Fruit fly (Drosophila melanogaster): Measurements from ENCODE around the gene AdamTS-A.

Gene AdamTS-A

dm6 chr3R:15425638-15426487 lies 50.1 kb downstream of the AdamTS-A start (continued):
- TF ChIP-seq CG7556 (GFP tag; optimal IDR thresholded peaks at IDR 0.05) (no peak), Sry-δ (GFP tag; optimal IDR thresholded peaks at IDR 0.05) (no peak), da (GFP tag; optimal IDR thresholded peaks at IDR 0.05) (no peak), CG31441 (GFP tag; IDR thresholded peaks at IDR 0.05) (peak; percentile 45; the same call in 1 of the 2 replicates), Dp (GFP tag; optimal IDR thresholded peaks at IDR 0.05) (no peak)

DNA sequence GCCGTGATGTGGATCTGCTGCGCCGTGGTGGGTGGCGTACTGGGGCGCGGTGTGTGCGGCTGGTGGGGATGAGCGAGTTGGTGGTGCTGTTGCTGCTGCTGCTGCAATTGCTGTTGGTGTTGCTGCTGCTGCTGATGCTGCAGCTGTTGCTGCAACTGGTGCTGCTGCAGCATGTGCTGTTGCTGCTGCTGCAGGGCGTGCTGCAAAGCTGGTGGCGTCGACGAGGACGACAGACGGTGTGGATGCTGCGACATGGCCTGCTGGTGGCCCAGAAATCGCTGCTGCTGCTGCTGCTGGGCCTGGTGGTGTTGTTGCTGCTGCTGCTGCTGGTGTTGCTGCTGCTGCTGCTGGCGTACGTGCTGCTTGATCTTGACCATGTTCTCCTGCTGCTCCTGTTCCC lies 51.8 kb downstream of the AdamTS-A start:
- TF ChIP-seq Dfd (GFP tag; optimal IDR thresholded peaks at IDR 0.05) (peak in 1 of 2 experiments; percentile 28), Gsc (GFP tag; IDR thresholded peaks at IDR 0.05) (no peak), CG2120 (GFP tag; optimal IDR thresholded peaks at IDR 0.05) (no peak), Hr39 (optimal IDR thresholded peaks at IDR 0.05) (peak; percentile 11), CHES-1-like (GFP tag; optimal IDR thresholded peaks at IDR 0.05) (no peak), CG10321 (GFP tag; IDR thresholded peaks at IDR 0.05) (no peak), Hr78 (GFP tag; optimal IDR thresholded peaks at IDR 0.05) (no peak), Ets65A (GFP tag) (peak; percentile 49), CG2199 (GFP tag; IDR thresholded peaks at IDR 0.05) (no peak), Hmx (GFP tag; optimal IDR thresholded peaks at IDR 0.05) (no peak), dm (GFP tag; optimal IDR thresholded peaks at IDR 0.05) (no peak), CG12071 (GFP tag; optimal IDR thresholded peaks at IDR 0.05) (no peak)

- TF ChIP-seq ac (GFP tag; optimal IDR thresholded peaks at IDR 0.05) (no peak), CG10979 (tag; optimal IDR thresholded peaks at IDR 0.05) (no peak), Nf-YC (tag; optimal IDR thresholded peaks at IDR 0.05) (peak; percentile 39), ash1 (GFP tag; optimal IDR thresholded peaks at IDR 0.05) (no peak), CG8290 (GFP tag; optimal IDR thresholded peaks at IDR 0.05) (no peak), CG8290 (tag; optimal IDR thresholded peaks at IDR 0.05) (peak in 1 of 2 experiments; percentile 30), Sry-β (GFP tag; optimal IDR thresholded peaks at IDR 0.05) (no peak), CG15479 (GFP tag; optimal IDR thresholded peaks at IDR 0.05) (peak; percentile 71), Nf-YA (GFP tag; IDR thresholded peaks at IDR 0.05) (0 out of 2 replicates have a peak, but pooled peaks have one; percentile 10), Doc3 (GFP tag; IDR thresholded peaks at IDR 0.05; ENCODE audit: partially characterized antibody) (no peak), ro (GFP tag; IDR thresholded peaks at IDR 0.05) (no peak), CG2889 (GFP tag; IDR thresholded peaks at IDR 0.05) (no peak), lola (GFP tag; optimal IDR thresholded peaks at IDR 0.05) (no peak), dysf (GFP tag; IDR thresholded peaks at IDR 0.05) (no peak), cas (GFP tag; IDR thresholded peaks at IDR 0.05) (no peak), CG17612 (GFP tag; IDR thresholded peaks at IDR 0.05) (no peak), CG1647 (GFP tag; optimal IDR thresholded peaks at IDR 0.05) (no peak), rib (GFP tag; IDR thresholded peaks at IDR 0.05) (peak; percentile 25; the same call in 1 of the 2 replicates), Poxn (GFP tag; IDR thresholded peaks at IDR 0.05) (no peak), gcm2 (GFP tag; optimal IDR thresholded peaks at IDR 0.05) (no peak), Lim3 (GFP tag; IDR thresholded peaks at IDR 0.05) (no peak), CG31224 (GFP tag; IDR thresholded peaks at IDR 0.05) (no peak), hbn (GFP tag; IDR thresholded peaks at IDR 0.05; ENCODE audit: partially characterized antibody) (0 out of 2 replicates have a peak, but pooled peaks have one; percentile 49), ind (GFP tag; optimal IDR thresholded peaks at IDR 0.05) (no peak), tin (GFP tag; optimal IDR thresholded peaks at IDR 0.05) (no peak), GATAe (GFP tag; conservative IDR thresholded peaks at IDR 0.05) (no peak), vnd (GFP tag; IDR thresholded peaks at IDR 0.05; ENCODE audit: partially characterized antibody) (no peak), Ada2b (GFP tag; IDR thresholded peaks at IDR 0.05) (no peak), CG12299 (tag; optimal IDR thresholded peaks at IDR 0.05) (no peak), Max (GFP tag; optimal IDR thresholded peaks at IDR 0.05) (no peak), inv (GFP tag; IDR thresholded peaks at IDR 0.05; ENCODE audit: partially characterized antibody) (no peak)
These were observed 55.5 kb downstream of the AdamTS-A start for dm6 chr3R:15420375-15420931.

Data from whole organism, embryonic.